Fruit fly (Drosophila melanogaster) ovary, adult (tissue): ENCODE measurements around the gene S-Lap2.
A peak's percentile ranks its signal among the peaks of the same experiment; 100 is the strongest.

Experiments used
- CG17801 ChIP-seq: fragments of 200-800 bp; optimal IDR thresholded peaks from 2 replicates; lab custom pipeline; 2019; ENCODE audit warnings: missing biosample characterization, mild to moderate bottlenecking, missing genetic modification characterization, moderate library complexity; ENCODE audit not compliant: partially characterized antibody

Gene S-Lap2

dm6 chr3L:8619588-8619987, at the start of gene S-Lap2:
S-Lap2 (plus strand) TSS chr3L:8619888.
- no peak for TF ChIP-seq CG17801 (GFP tag; lab: Kevin White, UChicago)

DNA sequence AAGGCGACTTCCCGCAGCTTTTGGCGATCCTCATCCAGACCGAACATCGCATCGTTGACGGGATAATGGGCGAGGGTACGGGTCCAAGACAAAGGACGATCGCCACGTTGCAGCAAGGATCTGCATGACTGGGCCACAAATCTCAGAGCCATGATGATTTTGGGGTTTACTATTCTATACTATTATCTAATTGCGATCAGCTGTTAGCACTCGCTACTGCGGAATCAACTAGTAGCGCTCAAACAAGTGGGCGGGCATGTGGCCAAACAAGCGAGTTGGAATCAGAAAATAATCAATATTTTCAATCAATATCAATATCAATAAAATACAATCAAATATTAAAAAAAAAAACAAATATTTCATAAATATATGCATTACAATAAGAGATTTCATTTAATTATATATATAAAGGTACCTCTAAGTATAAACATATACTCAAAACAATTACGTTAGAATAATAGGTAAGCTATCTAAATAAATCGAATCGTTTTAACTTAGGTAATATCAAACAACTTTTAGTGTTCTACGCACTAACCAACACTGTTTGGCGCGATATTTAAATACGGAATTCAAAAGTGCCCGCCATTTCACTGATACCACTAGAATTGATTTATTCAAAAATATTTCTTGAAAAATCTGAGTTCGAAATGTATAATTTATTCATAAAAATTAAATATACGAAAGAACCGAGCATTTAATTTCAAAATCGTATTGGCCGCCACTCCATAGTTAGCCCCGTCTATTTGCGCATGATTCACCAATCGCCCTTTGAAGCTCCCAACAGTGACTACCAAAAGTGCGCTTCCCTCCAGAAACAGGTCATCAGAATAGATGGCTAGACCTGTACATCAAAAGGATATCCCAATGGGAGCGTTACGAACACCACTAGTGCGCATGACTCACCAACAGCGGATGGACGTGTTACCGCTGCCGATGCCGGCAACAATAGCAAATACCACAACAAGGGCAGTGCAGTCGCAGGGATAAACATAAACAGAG, 43.5 kb upstream of the S-Lap2 start, which contains the start of the genes CG6638 and CG43078:
Gene CG6638, minus strand, starts transcription at position 235 of the 999 bp plus-strand sequence.
Gene CG43078, plus strand, starts transcription at position 965 of the 999 bp plus-strand sequence.
- TF ChIP-seq CG17801 (GFP tag; lab: Kevin White, UChicago): no peak

- no peak for TF ChIP-seq CG17801 (GFP tag; lab: Kevin White, UChicago)
These were observed 41.2 kb upstream of the S-Lap2 start for dm6 chr3L:8578470-8578869.

DNA sequence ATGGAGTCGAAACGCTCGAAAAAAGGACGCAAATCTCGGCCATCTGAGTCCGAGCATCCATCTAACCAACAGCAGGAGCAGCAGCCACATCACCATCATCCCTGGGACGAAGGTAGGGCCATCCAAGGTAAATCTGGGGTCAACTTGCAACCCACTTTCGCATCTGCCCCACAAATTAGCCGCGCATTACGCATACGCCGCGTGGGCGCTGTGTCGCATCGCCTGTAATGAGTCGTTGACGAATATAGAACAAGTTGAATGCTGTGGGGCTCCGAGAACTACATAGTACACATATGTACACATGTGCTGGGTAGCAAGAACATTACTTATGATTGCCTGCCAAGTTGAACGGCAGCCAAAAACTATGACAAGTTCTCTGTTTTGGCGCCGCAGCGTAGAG, 40.2 kb upstream of the S-Lap2 start:
- TF ChIP-seq CG17801 (GFP tag; lab: Kevin White, UChicago): no peak

DNA sequence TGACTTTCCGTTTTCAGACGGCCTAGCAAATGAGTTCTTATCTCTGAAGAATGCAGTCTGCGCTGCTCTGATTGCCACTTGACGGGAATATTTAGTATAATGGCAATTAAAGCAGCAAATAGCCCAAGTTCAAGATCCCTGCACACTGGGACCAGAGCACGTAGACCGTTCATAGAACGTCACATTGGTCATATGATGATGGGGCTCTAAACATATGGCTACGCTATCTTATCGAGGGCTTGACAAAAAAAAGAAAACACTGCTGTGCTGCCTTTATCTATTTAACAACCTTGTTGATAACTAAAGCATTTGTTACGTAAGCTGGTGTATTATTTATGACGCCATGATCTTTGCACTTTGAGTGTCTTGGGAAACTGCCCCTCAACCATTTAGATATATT, 38.9 kb upstream of the S-Lap2 start:
- no peak for TF ChIP-seq CG17801 (GFP tag; lab: Kevin White, UChicago)

DNA sequence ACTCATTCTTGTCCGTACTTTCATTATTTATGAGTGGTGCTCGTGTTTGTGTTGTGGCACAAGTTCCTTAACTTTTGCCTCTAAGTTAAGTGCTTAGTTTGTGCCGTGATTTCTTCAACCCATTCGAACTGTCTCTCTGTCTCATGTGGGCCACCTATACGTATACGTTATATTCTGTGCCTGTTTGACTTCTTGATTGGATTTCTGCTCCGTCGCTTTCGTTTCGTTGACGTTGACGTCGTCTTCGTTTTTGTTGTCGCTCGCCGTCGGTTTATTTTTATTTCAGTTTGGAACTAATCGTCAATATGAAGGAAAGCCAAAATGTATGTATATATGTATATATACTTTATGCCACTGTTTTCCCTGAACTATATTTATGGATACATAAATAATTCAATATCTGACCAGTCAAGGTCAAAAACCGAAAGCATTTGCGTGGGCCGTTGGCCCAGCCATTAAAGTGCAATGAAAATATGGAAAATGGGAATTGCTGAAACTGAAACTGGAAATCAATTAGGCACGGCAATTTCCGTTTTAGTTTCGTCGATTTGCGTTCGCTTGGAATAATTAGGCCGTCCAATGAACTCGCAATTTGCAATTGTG, 37.5 kb upstream of the S-Lap2 start:
- TF ChIP-seq CG17801 (GFP tag; lab: Kevin White, UChicago): no peak

DNA sequence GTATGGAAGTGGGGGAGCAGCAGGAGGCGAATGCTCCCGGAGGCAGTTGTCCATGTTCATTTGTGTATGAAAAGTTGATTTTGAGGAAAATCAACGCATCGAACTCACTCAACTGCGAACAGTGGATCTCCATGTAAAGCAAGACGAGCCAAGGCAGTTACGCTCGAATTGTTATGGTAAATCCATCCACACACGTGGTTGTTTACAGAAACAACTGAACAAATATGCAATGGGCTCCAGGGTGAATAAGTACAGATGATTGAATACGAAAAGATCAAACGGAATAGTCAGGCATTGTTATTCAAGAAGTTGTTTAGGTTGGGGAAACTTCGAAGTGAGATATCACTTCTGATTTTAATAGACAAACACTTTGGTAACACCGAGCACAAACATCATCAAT, 35.6 kb upstream of the S-Lap2 start:
- TF ChIP-seq CG17801 (GFP tag; lab: Kevin White, UChicago): no peak

DNA sequence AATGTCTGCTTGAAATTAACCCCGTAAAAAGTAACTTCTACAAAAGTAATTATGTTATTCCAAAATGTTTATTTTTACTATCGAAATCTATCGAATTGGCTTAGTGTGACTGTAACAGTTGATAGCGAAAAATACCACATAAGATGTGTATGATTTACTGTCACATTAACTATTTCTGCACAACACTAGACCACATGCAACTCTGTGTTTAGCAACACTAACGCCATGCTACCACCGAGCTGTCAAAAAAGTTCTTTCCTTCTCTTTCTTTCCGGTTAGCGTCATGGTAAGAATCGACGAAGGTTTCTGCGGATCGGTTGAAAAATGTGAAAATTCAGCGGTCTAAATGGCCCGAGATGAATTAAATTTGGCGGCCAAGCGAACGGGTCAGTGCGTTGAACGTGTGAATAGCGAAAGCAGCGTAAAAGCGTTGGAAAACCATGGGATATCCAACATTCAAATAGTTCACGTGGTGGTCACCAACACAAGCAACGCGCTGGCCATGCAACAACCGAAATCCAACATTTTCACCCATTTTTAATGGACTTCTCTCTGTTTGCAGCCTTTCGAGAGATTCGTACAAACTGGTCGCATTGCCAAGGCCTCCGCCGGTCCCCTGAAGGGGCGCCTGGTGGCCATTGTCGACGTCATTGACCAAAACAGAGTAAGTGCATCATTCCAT, 18.8 kb upstream of the S-Lap2 start, which contains the start of the genes Nelf-E and RpL14:
Gene Nelf-E, minus strand, starts transcription at position 128 of the 682 bp plus-strand sequence.
Gene RpL14, plus strand, starts transcription at position 255 of the 682 bp plus-strand sequence.
- peak; percentile 94 for TF ChIP-seq CG17801 (GFP tag; lab: Kevin White, UChicago)

dm6 chr3L:8603880-8604692, 15.6 kb upstream of the S-Lap2 start, which contains the start of the genes CG5989 and CG6282:
CG5989 (minus strand) TSS chr3L:8604149.
CG6282 (plus strand) TSS chr3L:8604657.
- no peak for TF ChIP-seq CG17801 (GFP tag; lab: Kevin White, UChicago)

DNA sequence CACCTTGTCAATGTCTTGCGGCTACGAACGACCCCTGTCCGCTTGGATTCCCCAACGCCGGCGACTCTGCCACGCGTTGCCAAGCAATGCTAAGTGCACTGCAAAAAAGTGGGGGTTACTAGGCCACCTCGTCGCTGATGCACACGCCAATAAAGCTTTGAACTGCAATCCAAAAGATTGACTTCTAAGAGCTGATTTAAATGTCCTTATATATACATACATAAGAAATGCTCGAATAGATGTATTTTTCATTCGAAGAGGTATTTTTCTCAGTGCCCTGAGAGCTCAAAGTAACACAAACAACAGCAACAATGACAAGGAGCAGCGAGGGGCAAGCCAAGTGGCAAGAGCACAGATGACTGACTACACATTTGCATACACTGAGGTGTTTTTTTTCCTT, 12.2 kb upstream of the S-Lap2 start:
- TF ChIP-seq CG17801 (GFP tag; lab: Kevin White, UChicago): no peak

DNA sequence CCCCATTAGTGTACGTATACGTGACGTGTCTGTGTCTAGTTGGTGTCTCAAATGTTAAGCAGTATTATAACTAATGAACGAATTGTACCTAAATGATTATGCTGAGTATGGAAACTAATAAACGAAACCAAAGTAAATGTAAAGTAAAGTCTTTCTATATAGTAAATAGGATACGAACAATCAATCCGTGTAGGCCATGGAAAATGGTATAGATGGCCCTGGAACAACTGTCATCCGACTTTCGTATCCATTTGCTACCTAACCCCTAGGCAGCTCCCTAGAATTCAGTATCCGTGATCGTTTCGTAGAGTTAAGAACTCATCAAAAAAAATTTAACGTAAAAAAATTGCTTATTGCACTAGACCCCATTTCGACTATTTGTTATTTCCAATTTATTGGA, 2.8 kb upstream of the S-Lap2 start, which contains the start of gene S-Lap1:
Gene S-Lap1, plus strand, starts transcription at position 301 of the 400 bp plus-strand sequence.
- TF ChIP-seq CG17801 (GFP tag; lab: Kevin White, UChicago): no peak

- no peak for TF ChIP-seq CG17801 (GFP tag; lab: Kevin White, UChicago)
These were observed 1.8 kb downstream of the S-Lap2 start for dm6 chr3L:8621465-8621864.

DNA sequence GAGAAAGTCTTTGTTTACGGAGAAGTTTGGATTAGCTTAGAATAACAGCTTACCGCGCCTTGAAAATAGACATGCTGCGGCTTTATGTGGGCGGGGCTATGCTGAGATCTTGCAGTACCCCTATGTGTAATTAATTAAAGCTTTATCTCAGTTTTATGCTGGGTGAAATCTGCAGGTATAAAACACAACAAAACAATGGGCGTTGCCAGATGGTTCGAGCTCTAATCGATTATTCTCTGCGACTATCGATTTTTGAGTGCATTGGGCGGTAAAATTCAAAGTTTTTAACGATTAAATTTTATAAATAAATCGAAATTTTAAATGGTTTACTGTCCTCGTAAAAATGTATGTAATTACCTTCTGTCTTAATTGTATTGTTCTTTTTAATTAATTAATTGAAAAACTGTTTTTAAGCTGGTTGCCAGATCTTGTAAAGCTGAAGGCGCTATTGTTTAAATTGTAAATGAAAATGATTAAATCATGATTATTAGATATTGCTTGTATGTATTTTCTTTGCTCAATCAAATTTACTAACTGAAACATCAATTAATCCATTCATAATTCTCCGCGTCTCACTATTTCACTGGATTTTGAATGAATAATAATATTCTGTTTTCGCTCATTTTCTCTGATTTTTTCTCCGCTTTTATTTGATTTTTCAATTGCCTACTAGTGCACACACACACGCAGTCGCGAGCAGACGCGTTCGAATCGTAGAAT, 4.2 kb downstream of the S-Lap2 start, which contains the start of the genes GAPsec and Zasp66:
Gene GAPsec, minus strand, starts transcription at position 200 of the 720 bp plus-strand sequence.
Gene Zasp66, plus strand, starts transcription at position 670 of the 720 bp plus-strand sequence.
- TF ChIP-seq CG17801 (GFP tag; lab: Kevin White, UChicago): no peak
